Fruit fly (Drosophila melanogaster): Measurements from ENCODE around the gene GstD5.

Gene GstD5

DNA sequence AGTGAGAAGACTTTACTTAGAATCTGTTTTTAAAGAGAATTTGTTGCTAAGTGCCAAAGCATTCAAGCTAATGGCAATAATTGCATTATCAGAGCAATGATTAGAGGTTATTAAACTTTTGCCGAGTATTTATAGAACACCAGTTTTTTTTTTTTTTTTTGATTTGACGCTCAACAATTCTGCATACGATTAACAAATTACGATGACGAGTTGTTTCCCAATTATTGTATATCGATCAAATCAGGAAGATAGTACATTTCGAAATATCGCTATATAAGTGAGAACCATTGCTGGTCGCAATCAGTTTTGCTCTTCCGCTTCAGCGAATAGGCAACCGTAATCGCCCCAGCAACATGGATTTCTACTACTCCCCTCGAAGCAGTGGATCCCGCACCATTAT is 1.7 kb upstream of the GstD5 start, which contains the start of gene GstD4:
Gene GstD4 (plus strand): TSS at position 301 of the 400 bp plus-strand sequence.
- TF ChIP-seq N (GFP tag; optimal IDR thresholded peaks at IDR 0.05) (no peak), dl (GFP tag; optimal IDR thresholded peaks at IDR 0.05; ENCODE audit: insufficient read depth in 1 of 2, partially characterized antibody in 2 of 2) (no peak), CG32264 (GFP tag; optimal IDR thresholded peaks at IDR 0.05) (no peak), GATAd (GFP tag; optimal IDR thresholded peaks at IDR 0.05) (no peak)

DNA sequence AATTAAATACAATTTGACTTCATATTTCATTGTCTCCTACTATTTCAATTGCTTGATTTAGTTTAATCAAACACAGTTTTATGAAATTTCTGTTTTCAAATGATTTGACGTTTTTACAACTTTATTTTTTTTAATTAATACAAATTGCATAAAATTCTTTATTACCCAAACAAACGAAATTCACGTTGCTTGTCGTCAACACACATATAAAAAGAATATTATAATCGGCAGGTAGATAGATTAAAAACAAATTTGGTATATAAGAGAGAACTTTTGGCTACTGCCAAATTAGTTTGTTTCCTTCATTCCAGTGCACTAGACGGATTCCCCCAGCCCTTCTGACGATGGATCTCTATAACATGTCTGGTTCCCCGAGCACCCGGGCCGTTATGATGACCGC is 1.3 kb downstream of the GstD5 start, which contains the start of gene GstD6:
Gene GstD6 (plus strand): TSS at position 301 of the 400 bp plus-strand sequence.
- no peak for TF ChIP-seq Mio (GFP tag; optimal IDR thresholded peaks at IDR 0.05)
- no peak for TF ChIP-seq dmrt93B (GFP tag; optimal IDR thresholded peaks at IDR 0.05)
- no peak for TF ChIP-seq OdsH (GFP tag; optimal IDR thresholded peaks at IDR 0.05)
- TF ChIP-seq HLH106 (tag; optimal IDR thresholded peaks at IDR 0.05), result no peak
- TF ChIP-seq h (GFP tag; optimal IDR thresholded peaks at IDR 0.05), result no peak
- TF ChIP-seq dsf (GFP tag; optimal IDR thresholded peaks at IDR 0.05; ENCODE audit: borderline replicate concordance), result no peak
- no peak for TF ChIP-seq Myc (optimal IDR thresholded peaks at IDR 0.05)
- TF ChIP-seq pan (optimal IDR thresholded peaks at IDR 0.05), result no peak
- no peak for TF ChIP-seq Vsx2 (GFP tag; optimal IDR thresholded peaks at IDR 0.05; ENCODE audit: partially characterized antibody)
- no peak for TF ChIP-seq N (GFP tag; optimal IDR thresholded peaks at IDR 0.05)
- TF ChIP-seq Dfd (GFP tag; optimal IDR thresholded peaks at IDR 0.05), result no peak

DNA sequence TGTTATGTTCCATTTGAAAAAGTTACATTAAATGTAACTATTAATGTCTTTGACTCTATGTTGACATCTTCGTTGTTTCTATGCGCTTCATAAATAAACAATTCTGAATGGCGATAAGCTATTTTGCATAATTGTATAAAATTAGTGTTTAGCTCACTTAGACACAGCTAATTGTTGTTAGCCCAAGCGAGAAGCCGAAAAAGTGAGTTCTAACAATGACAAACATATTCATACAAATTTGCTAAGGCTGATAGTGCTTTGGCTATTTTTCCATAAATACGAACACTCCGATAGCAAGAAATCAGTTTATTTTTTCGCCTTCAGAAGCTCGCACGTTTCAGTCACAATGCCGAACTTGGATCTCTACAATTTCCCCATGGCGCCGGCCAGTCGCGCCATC is 2.7 kb downstream of the GstD5 start, which contains the start of gene GstD7:
Gene GstD7 (plus strand): TSS at position 301 of the 400 bp plus-strand sequence.
- TF ChIP-seq psq (GFP tag; optimal IDR thresholded peaks at IDR 0.05) (no peak), brk (GFP tag; optimal IDR thresholded peaks at IDR 0.05) (no peak), jim (GFP tag; optimal IDR thresholded peaks at IDR 0.05) (no peak)

DNA sequence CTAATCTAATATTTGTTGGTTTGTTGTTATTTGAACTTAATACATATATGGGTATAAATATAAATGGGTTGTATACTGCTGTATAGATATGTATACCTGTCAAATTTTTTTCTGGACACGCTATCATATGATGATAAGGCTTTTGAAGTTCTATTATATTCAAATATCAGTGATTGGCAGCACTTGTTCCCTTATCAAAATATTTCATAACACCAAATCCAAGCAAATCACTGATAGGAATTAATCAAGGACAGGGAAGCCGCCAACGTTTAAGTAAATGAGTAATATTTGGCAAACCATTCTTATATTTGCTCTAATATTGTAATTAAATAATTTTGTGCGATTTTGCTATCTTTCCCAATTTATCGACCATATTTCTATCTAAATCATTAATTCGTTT is 3.7 kb downstream of the GstD5 start:
- no peak for TF ChIP-seq dsf (GFP tag; optimal IDR thresholded peaks at IDR 0.05; ENCODE audit: borderline replicate concordance)
- no peak for TF ChIP-seq Myc (optimal IDR thresholded peaks at IDR 0.05)
- no peak for TF ChIP-seq Sp1 (GFP tag; optimal IDR thresholded peaks at IDR 0.05)
- no peak for TF ChIP-seq Abd-B (GFP tag; optimal IDR thresholded peaks at IDR 0.05)
- TF ChIP-seq rgr (GFP tag; optimal IDR thresholded peaks at IDR 0.05), result no peak
- no peak for TF ChIP-seq Hr83 (GFP tag; optimal IDR thresholded peaks at IDR 0.05; ENCODE audit: poor library complexity, severe bottlenecking)
- no peak for TF ChIP-seq dl (GFP tag; optimal IDR thresholded peaks at IDR 0.05; ENCODE audit: insufficient read depth in 1 of 2, partially characterized antibody in 2 of 2)
- no peak for TF ChIP-seq lola (GFP tag; optimal IDR thresholded peaks at IDR 0.05)
- TF ChIP-seq psq (GFP tag; optimal IDR thresholded peaks at IDR 0.05), result no peak
- no peak for TF ChIP-seq jim (GFP tag; optimal IDR thresholded peaks at IDR 0.05)

DNA sequence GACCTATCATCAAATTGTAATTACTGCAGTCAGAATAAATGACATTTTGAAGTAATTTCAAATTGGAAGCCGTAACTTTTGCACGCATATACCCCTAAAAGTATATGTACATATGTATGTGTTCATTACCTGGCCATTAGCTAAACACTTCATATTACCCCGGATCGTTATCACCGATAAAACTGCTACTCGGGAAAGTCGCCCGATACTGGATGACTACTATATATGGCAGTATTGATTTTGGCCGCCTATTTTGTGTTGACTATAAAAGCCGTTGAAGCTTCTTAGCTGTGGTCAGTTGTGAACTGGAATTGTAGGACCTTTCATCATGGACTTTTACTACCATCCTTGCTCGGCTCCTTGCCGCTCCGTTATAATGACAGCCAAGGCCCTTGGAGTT is 4.2 kb downstream of the GstD5 start, which contains the start of gene GstD8:
Gene GstD8 (plus strand): TSS at position 301 of the 400 bp plus-strand sequence.
- TF ChIP-seq usp (GFP tag; optimal IDR thresholded peaks at IDR 0.05) (no peak), OdsH (GFP tag; optimal IDR thresholded peaks at IDR 0.05) (no peak), Jra (GFP tag; optimal IDR thresholded peaks at IDR 0.05) (no peak), Hr83 (GFP tag; optimal IDR thresholded peaks at IDR 0.05; ENCODE audit: poor library complexity, severe bottlenecking) (no peak), CrebA (GFP tag; optimal IDR thresholded peaks at IDR 0.05; ENCODE audit: borderline replicate concordance) (no peak), dl (GFP tag; optimal IDR thresholded peaks at IDR 0.05; ENCODE audit: insufficient read depth in 1 of 2, partially characterized antibody in 2 of 2) (no peak), GATAd (GFP tag; optimal IDR thresholded peaks at IDR 0.05) (no peak), woc (GFP tag; optimal IDR thresholded peaks at IDR 0.05) (no peak), Mio (GFP tag; optimal IDR thresholded peaks at IDR 0.05) (no peak), Abd-B (GFP tag; optimal IDR thresholded peaks at IDR 0.05) (no peak), Dif (GFP tag; optimal IDR thresholded peaks at IDR 0.05; ENCODE audit: partially characterized antibody) (no peak), ey (GFP tag; optimal IDR thresholded peaks at IDR 0.05) (no peak), CG32264 (GFP tag; optimal IDR thresholded peaks at IDR 0.05) (no peak), rgr (GFP tag; optimal IDR thresholded peaks at IDR 0.05) (no peak), dmrt93B (GFP tag; optimal IDR thresholded peaks at IDR 0.05) (no peak)

dm6 chr3R:12381130-12381700 is 5.7 kb downstream of the GstD5 start:
- no peak for TF ChIP-seq pan (optimal IDR thresholded peaks at IDR 0.05)
- no peak for TF ChIP-seq fru (GFP tag; optimal IDR thresholded peaks at IDR 0.05)
- TF ChIP-seq Myc (optimal IDR thresholded peaks at IDR 0.05), result no peak
- TF ChIP-seq sage (GFP tag; optimal IDR thresholded peaks at IDR 0.05), result no peak
- TF ChIP-seq br (GFP tag; optimal IDR thresholded peaks at IDR 0.05), result no peak
- no peak for TF ChIP-seq CG9705 (GFP tag; optimal IDR thresholded peaks at IDR 0.05)
- no peak for TF ChIP-seq GATAd (GFP tag; optimal IDR thresholded peaks at IDR 0.05)
- TF ChIP-seq jim (GFP tag; optimal IDR thresholded peaks at IDR 0.05), result no peak

All from whole organism, wandering third instar larva.